Worm (Caenorhabditis elegans): ENCODE measurements around the gene R02D3.8.

R02D3.8 gene

DNA sequence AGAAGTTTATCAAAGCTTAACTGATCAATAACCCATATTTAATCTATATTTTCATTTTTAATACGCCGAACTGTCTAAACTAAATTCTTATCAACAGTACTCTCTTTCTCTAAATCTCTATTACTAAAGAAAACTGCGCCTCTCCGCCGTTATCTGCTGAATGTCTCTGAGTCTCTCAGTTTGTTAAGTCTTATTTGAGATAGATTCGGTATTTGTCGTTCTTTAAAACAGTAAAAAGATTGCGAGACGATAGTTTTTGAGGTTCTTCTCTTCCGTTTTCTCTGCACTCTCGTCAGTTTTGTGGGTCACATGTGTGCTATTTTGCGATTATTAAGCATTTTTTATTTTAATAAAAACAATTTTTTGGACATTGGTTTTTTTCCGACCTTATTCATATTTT, 17.2 kb upstream of the R02D3.8 start, which contains the start of gene sma-10 (continued):
- no peak for TF ChIP-seq egl-18 (GFP tag; IDR thresholded peaks at IDR 0.05)
- TF ChIP-seq ztf-22 (GFP tag; optimal IDR thresholded peaks at IDR 0.05) = peak; percentile 22
- no peak for TF ChIP-seq F37B4.10 (GFP tag; IDR thresholded peaks at IDR 0.05)
- peak in 1 of 2 experiments; percentile 24 for TF ChIP-seq let-607 (tag; optimal IDR thresholded peaks at IDR 0.05)
- TF ChIP-seq F10E7.11 (tag; optimal IDR thresholded peaks at IDR 0.05) = no peak
- no peak for TF ChIP-seq nfya-2 (GFP tag; IDR thresholded peaks at IDR 0.05)
- TF ChIP-seq die-1 (tag; optimal IDR thresholded peaks at IDR 0.05) = no peak
- TF ChIP-seq hlh-12 (tag; optimal IDR thresholded peaks at IDR 0.05) = no peak
- TF ChIP-seq C17E4.6 (GFP tag; IDR thresholded peaks at IDR 0.05) = no peak
- TF ChIP-seq zfh-2 (GFP tag; conservative IDR thresholded peaks at IDR 0.05) = no peak
- no peak for TF ChIP-seq F57A8.1 (GFP tag; optimal IDR thresholded peaks at IDR 0.05)

DNA sequence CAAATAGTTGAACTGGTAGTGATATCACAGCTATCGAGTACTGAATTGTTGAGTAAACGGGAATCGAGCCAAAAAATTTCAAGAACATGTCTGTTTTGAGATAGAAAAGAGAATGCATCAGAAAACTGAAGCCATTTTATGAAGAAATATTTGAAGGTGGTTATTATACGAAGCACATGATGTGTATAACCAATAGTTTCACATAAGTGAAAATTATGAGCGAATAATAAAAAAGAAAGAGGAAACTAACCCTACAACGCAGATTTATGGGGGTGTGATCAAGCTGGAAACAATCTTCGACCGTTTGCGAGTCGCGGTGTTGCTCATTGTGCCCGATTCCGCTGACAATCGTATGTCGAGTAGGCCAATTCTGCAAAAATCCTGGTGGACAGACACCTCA, 16.3 kb upstream of the R02D3.8 start, which contains the start of gene srh-282:
Gene srh-282, minus strand, starts transcription at position 101 of the 400 bp plus-strand sequence.
- TF ChIP-seq zfh-2 (GFP tag; conservative IDR thresholded peaks at IDR 0.05) (no peak), nhr-90 (tag; optimal IDR thresholded peaks at IDR 0.05) (no peak), lin-54 (GFP tag; optimal IDR thresholded peaks at IDR 0.05) (no peak), egl-18 (GFP tag; IDR thresholded peaks at IDR 0.05) (no peak), F23B12.7 (tag; optimal IDR thresholded peaks at IDR 0.05; ENCODE audit: insufficient read depth) (no peak), pbrm-1 (GFP tag; IDR thresholded peaks at IDR 0.05) (no peak), Y56A3A.18 (GFP tag; IDR thresholded peaks at IDR 0.05) (no peak), mes-4 (tag; optimal IDR thresholded peaks at IDR 0.05) (no peak), F22D6.2 (tag; optimal IDR thresholded peaks at IDR 0.05) (no peak), madf-3 (GFP tag; IDR thresholded peaks at IDR 0.05) (no peak), lin-26 (GFP tag; IDR thresholded peaks at IDR 0.05) (no peak), madf-10 (tag; optimal IDR thresholded peaks at IDR 0.05) (no peak), dpl-1 (GFP tag; optimal IDR thresholded peaks at IDR 0.05) (no peak), somi-1 (GFP tag; optimal IDR thresholded peaks at IDR 0.05) (no peak), ztf-26 (tag; optimal IDR thresholded peaks at IDR 0.05) (no peak), ztf-25 (GFP tag; IDR thresholded peaks at IDR 0.05) (no peak), rpc-1 (optimal IDR thresholded peaks at IDR 0.05) (no peak), rpc-1 (tag; optimal IDR thresholded peaks at IDR 0.05) (no peak), F37B4.10 (GFP tag; IDR thresholded peaks at IDR 0.05) (no peak), mxl-1 (tag; optimal IDR thresholded peaks at IDR 0.05) (no peak)

DNA sequence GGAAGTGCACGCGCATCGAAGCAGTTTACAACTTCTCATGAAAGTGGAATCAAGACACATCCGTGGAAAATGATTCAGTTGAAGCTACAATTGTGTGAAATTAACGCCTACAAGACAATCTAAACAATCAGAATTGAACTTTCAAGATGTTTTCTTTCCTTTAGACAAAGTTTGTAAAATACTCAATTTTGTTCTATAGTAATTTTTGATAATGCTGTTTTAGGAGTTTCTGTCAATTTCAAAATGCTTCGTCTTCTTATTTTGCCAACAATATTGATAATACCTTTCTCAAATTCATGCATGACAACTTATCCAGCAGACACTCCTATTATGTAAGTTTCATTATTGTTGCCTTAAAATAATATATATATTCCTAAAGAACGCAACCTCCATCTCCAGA, 12.1 kb upstream of the R02D3.8 start, which contains the start of gene T21D12.11:
Gene T21D12.11, plus strand, starts transcription at position 301 of the 400 bp plus-strand sequence.
- TF ChIP-seq lin-26 (GFP tag; IDR thresholded peaks at IDR 0.05) = no peak

DNA sequence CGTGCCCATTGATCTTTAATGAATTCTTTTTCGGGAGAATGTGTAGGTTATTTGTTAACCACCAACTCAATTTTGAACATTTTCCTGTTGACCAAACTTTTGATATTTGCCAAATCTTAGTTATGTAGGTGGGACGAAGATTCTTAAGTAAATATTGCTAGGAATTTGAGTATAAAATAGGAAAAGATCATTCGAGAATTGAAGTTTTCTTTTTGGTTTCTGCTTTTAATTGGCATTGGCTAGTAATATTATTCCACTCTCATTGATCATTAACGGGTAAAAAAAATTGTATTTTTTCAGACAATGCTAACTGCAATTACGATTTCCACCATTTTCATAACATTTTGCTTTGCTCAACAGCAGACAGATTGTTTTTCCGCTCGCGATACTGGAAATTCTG, 9.1 kb upstream of the R02D3.8 start, which contains the start of gene T21D12.12:
Gene T21D12.12, plus strand, starts transcription at position 301 of the 400 bp plus-strand sequence.
- TF ChIP-seq F22D6.2 (tag; optimal IDR thresholded peaks at IDR 0.05) (no peak), ceh-79 (tag; optimal IDR thresholded peaks at IDR 0.05) (no peak), Y53G8AR.9 (GFP tag; conservative IDR thresholded peaks at IDR 0.05) (no peak), C06A6.2 (GFP tag; conservative IDR thresholded peaks at IDR 0.05) (no peak)

DNA sequence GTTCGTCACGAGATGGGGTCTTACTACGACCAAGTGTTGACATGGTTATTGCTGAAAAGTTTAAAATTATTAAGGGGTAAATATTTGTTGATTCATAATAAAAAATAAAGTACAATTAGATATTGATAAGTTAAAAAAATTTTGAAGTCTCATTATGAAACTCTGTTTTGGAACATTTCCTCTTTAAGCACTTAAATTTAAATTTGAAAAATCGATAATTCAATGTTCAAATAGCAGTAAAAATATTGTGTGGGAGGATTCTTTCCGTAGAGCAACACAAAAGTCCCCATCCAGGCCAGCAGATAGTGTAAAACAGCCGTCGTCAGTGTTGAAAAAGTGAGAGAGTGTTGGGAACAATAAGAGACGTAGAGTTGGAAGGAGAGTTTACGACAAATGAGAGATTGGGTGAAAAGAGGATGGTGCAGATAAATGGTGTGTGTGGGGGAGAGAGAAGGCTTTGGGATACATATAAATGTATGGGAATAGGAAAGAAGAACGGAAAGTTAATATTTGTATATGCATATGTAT, 7.2 kb upstream of the R02D3.8 start, which contains the start of gene pat-6:
Gene pat-6, minus strand, starts transcription at position 51 of the 528 bp plus-strand sequence.
- TF ChIP-seq ceh-79 (tag; optimal IDR thresholded peaks at IDR 0.05) = no peak
- TF ChIP-seq Y53F4B.3 (GFP tag; IDR thresholded peaks at IDR 0.05) = no peak
- TF ChIP-seq D2030.7 (GFP tag; IDR thresholded peaks at IDR 0.05) = no peak
- TF ChIP-seq F57C9.4 (tag; optimal IDR thresholded peaks at IDR 0.05) = no peak
- TF ChIP-seq zfh-2 (GFP tag; conservative IDR thresholded peaks at IDR 0.05) = no peak
- no peak for TF ChIP-seq B0035.1 (tag; optimal IDR thresholded peaks at IDR 0.05)
- no peak for TF ChIP-seq xnd-1 (tag; optimal IDR thresholded peaks at IDR 0.05)
- TF ChIP-seq lin-35 (GFP tag; optimal IDR thresholded peaks at IDR 0.05) = peak in 1 of 3 experiments; percentile 34
- no peak for TF ChIP-seq ztf-26 (tag; optimal IDR thresholded peaks at IDR 0.05)
- TF ChIP-seq hmg-1.2 (GFP tag; IDR thresholded peaks at IDR 0.05) = peak; percentile 80; the same call in 1 of the 2 replicates
- TF ChIP-seq tbp1 (GFP tag; optimal IDR thresholded peaks at IDR 0.05) = no peak
